Worm (Caenorhabditis elegans): ENCODE results near the gene F13B9.2.

- TF ChIP-seq pes-1 (GFP tag; IDR thresholded peaks at IDR 0.05), result no peak
- no peak for TF ChIP-seq flt-1 (GFP tag; IDR thresholded peaks at IDR 0.05)
- no peak for TF ChIP-seq hnd-1 (tag; optimal IDR thresholded peaks at IDR 0.05)
- TF ChIP-seq hmg-4 (GFP tag; optimal IDR thresholded peaks at IDR 0.05), result no peak
- no peak for TF ChIP-seq ceh-13 (GFP tag; optimal IDR thresholded peaks at IDR 0.05)
- TF ChIP-seq ama-1 (optimal IDR thresholded peaks at IDR 0.05), result no peak
- no peak for TF ChIP-seq scrt-1 (GFP tag; IDR thresholded peaks at IDR 0.05)
- TF ChIP-seq sea-1 (GFP tag; conservative IDR thresholded peaks at IDR 0.05), result no peak
Observed at ce11 chrX:8243116-8243515, 42.4 kb upstream of the F13B9.2 start.
